Fruit fly (Drosophila melanogaster) whole organism, wandering third instar larva: ENCODE measurements around the gene CG33252.

Source experiments
- Abd-B ChIP-seq: fragments of >200 bp; optimal IDR thresholded peaks from 2 replicates; lab custom pipeline; 2017; ENCODE audit warnings: missing biosample characterization, missing genetic modification characterization
- CG32264 ChIP-seq: fragments of 200-800 bp; sonication (Bioruptor generic); optimal IDR thresholded peaks from 2 replicates; lab custom pipeline; 2016; ENCODE audit warnings: missing biosample characterization, missing genetic modification characterization
- CG9705 ChIP-seq: fragments of 200-800 bp; sonication (Bioruptor generic); optimal IDR thresholded peaks from 2 replicates; lab custom pipeline; 2018; ENCODE audit warnings: missing biosample characterization, mild to moderate bottlenecking, missing genetic modification characterization
- CrebA ChIP-seq: fragments of 200-800 bp; sonication (Bioruptor generic); optimal IDR thresholded peaks from 2 replicates; lab custom pipeline; 2016; ENCODE audit warnings: missing biosample characterization, mild to moderate bottlenecking, missing genetic modification characterization, borderline replicate concordance
- Dfd ChIP-seq: fragments of >200 bp; optimal IDR thresholded peaks from 2 replicates; lab custom pipeline; 2017; ENCODE audit warnings: missing biosample characterization, missing genetic modification characterization
- Dif ChIP-seq: fragments of 200-275, 200-300 bp; sonication (Bioruptor generic); optimal IDR thresholded peaks from 2 replicates; lab custom pipeline; 2018; ENCODE audit warnings: missing biosample characterization, missing genetic modification characterization; ENCODE audit not compliant: partially characterized antibody
- GATAd ChIP-seq: sonication (Bioruptor generic); optimal IDR thresholded peaks from 2 replicates; lab custom pipeline; 2016; ENCODE audit warnings: missing biosample characterization, missing genetic modification characterization
- HLH106 ChIP-seq: fragments of 200-800 bp; optimal IDR thresholded peaks from 3 replicates; lab custom pipeline; 2019; ENCODE audit warnings: missing biosample characterization, mild to moderate bottlenecking, missing genetic modification characterization, moderate library complexity
- Hnf4 ChIP-seq: fragments of 200-800 bp; sonication (Bioruptor generic); optimal IDR thresholded peaks from 2 replicates; lab custom pipeline; 2016; ENCODE audit warnings: missing biosample characterization, mild to moderate bottlenecking, missing genetic modification characterization
- Hr78 ChIP-seq: fragments of >200 bp; optimal IDR thresholded peaks from 2 replicates; lab custom pipeline; 2017; ENCODE audit warnings: missing biosample characterization, missing genetic modification characterization
- Hr83 ChIP-seq: fragments of 200-300 bp; sonication (Bioruptor generic); optimal IDR thresholded peaks from 2 replicates; lab custom pipeline; 2016; ENCODE audit warnings: missing biosample characterization, mild to moderate bottlenecking, missing genetic modification characterization, moderate library complexity; ENCODE audit not compliant: poor library complexity, severe bottlenecking
- Jra ChIP-seq: sonication (Bioruptor generic); optimal IDR thresholded peaks from 2 replicates; lab custom pipeline; 2016; ENCODE audit warnings: missing biosample characterization, missing genetic modification characterization
- Mio ChIP-seq: sonication (Bioruptor generic); optimal IDR thresholded peaks from 2 replicates; lab custom pipeline; 2016; ENCODE audit warnings: missing biosample characterization, missing genetic modification characterization
- Myc ChIP-seq: fragments of >200 bp; optimal IDR thresholded peaks from 2 replicates; lab custom pipeline; 2017
- N ChIP-seq: fragments of >200 bp; optimal IDR thresholded peaks from 2 replicates; lab custom pipeline; 2018; ENCODE audit warnings: missing biosample characterization, missing external identifiers, missing genetic modification characterization
- OdsH ChIP-seq: fragments of 200-800 bp; sonication (Bioruptor generic); optimal IDR thresholded peaks from 2 replicates; lab custom pipeline; 2016; ENCODE audit warnings: missing biosample characterization, mild to moderate bottlenecking, missing genetic modification characterization
- Rel ChIP-seq, 2 experiments: fragments of 200-800 bp; sonication (Bioruptor generic) in 1 of 2; optimal IDR thresholded peaks; 2 replicates in 1 of 2; 3 replicates in 1 of 2; lab custom pipeline; 2016 to 2019; ENCODE audit warnings: mild to moderate bottlenecking in 2 of 2, missing biosample characterization in 2 of 2, missing genetic modification characterization in 2 of 2, moderate library complexity in 1 of 2
- Sp1 ChIP-seq: fragments of 200-800 bp; sonication (Bioruptor generic); optimal IDR thresholded peaks from 3 replicates; lab custom pipeline; 2019; ENCODE audit warnings: missing biosample characterization, mild to moderate bottlenecking, missing genetic modification characterization, moderate library complexity
- Vsx2 ChIP-seq: fragments of 200-300, 225-300 bp; sonication (Bioruptor generic); optimal IDR thresholded peaks from 2 replicates; lab custom pipeline; 2018; ENCODE audit warnings: missing biosample characterization, missing genetic modification characterization; ENCODE audit not compliant: partially characterized antibody
- br ChIP-seq: fragments of 200-800 bp; sonication (Bioruptor generic); optimal IDR thresholded peaks from 2 replicates; lab custom pipeline; 2016; ENCODE audit warnings: missing biosample characterization, missing genetic modification characterization
- brk ChIP-seq: fragments of 200-800 bp; sonication (Bioruptor generic); optimal IDR thresholded peaks from 2 replicates; lab custom pipeline; 2016; ENCODE audit warnings: missing biosample characterization, mild to moderate bottlenecking, missing genetic modification characterization
- dl ChIP-seq, 2 experiments: fragments of 175-275, 200-275 bp in 1 of 2; fragments of 200-275 bp in 1 of 2; sonication (Bioruptor generic); optimal IDR thresholded peaks; lab custom pipeline; 2018; ENCODE audit warnings: mild to moderate bottlenecking in 2 of 2, missing biosample characterization in 2 of 2, missing genetic modification characterization in 2 of 2, moderate library complexity in 2 of 2; ENCODE audit not compliant: partially characterized antibody in 2 of 2, insufficient read depth in 1 of 2
- dmrt93B ChIP-seq: fragments of 200-800 bp; sonication (Bioruptor generic); optimal IDR thresholded peaks from 2 replicates; lab custom pipeline; 2018; ENCODE audit warnings: missing biosample characterization, mild to moderate bottlenecking, missing genetic modification characterization
- dsf ChIP-seq: sonication (Bioruptor generic); optimal IDR thresholded peaks from 2 replicates; lab custom pipeline; 2016; ENCODE audit warnings: missing biosample characterization, missing genetic modification characterization, borderline replicate concordance
- ey ChIP-seq: fragments of 200-800 bp; sonication (Bioruptor generic); optimal IDR thresholded peaks from 2 replicates; lab custom pipeline; 2016; ENCODE audit warnings: missing biosample characterization, missing genetic modification characterization
- foxo ChIP-seq, 2 experiments: fragments of 200-800 bp; sonication (Bioruptor generic); optimal IDR thresholded peaks; 2 replicates in 1 of 2; 3 replicates in 1 of 2; lab custom pipeline; 2016 to 2017; ENCODE audit warnings: missing biosample characterization in 2 of 2, missing genetic modification characterization in 2 of 2
- fru ChIP-seq: fragments of 200-800 bp; sonication (Bioruptor generic); optimal IDR thresholded peaks from 3 replicates; lab custom pipeline; 2016; ENCODE audit warnings: missing biosample characterization, mild to moderate bottlenecking, missing genetic modification characterization
- h ChIP-seq: fragments of 200-800 bp; sonication (Bioruptor generic); optimal IDR thresholded peaks from 3 replicates; lab custom pipeline; 2016; ENCODE audit warnings: missing biosample characterization, mild to moderate bottlenecking, missing genetic modification characterization
- jim ChIP-seq: fragments of 175-275, 200-325 bp; sonication (Bioruptor generic); optimal IDR thresholded peaks from 2 replicates; lab custom pipeline; 2016; ENCODE audit warnings: missing biosample characterization, mild to moderate bottlenecking, missing genetic modification characterization
- lola ChIP-seq: fragments of >200 bp; optimal IDR thresholded peaks from 2 replicates; lab custom pipeline; 2017; ENCODE audit warnings: missing biosample characterization, missing genetic modification characterization
- pan ChIP-seq: fragments of >200 bp; optimal IDR thresholded peaks from 2 replicates; lab custom pipeline; 2017
- psq ChIP-seq: fragments of 200-800 bp; sonication (Bioruptor generic); optimal IDR thresholded peaks from 3 replicates; lab custom pipeline; 2017; ENCODE audit warnings: missing biosample characterization, mild to moderate bottlenecking, missing genetic modification characterization, moderate library complexity
- sage ChIP-seq: fragments of 200-800 bp; sonication (Bioruptor generic); optimal IDR thresholded peaks from 2 replicates; lab custom pipeline; 2016; ENCODE audit warnings: missing biosample characterization, mild to moderate bottlenecking, missing genetic modification characterization
- sv ChIP-seq: fragments of 200-800 bp; sonication (Bioruptor generic); optimal IDR thresholded peaks from 3 replicates; lab custom pipeline; 2016; ENCODE audit warnings: missing biosample characterization, missing genetic modification characterization
- tai ChIP-seq: sonication (Bioruptor generic); optimal IDR thresholded peaks from 2 replicates; lab custom pipeline; 2016; ENCODE audit warnings: missing biosample characterization, missing genetic modification characterization
- woc ChIP-seq: sonication (Bioruptor generic); optimal IDR thresholded peaks from 2 replicates; lab custom pipeline; 2016; ENCODE audit warnings: missing biosample characterization, mild to moderate bottlenecking, missing genetic modification characterization

The CG33252 gene

dm6 chrX:16881015-16881414 is 16.0 kb downstream of the CG33252 start, which contains the start of gene CG4872:
Gene CG4872, plus strand, starts transcription at chrX:16881347.
- TF ChIP-seq br (GFP tag; lab: Kevin White, UChicago) (no peak), OdsH (GFP tag; lab: Kevin White, UChicago) (peak; percentile 19), Rel (GFP tag; optimal IDR thresholded peaks at IDR 0.05; lab: Kevin White, UChicago) (no peak), Rel (tag; optimal IDR thresholded peaks at IDR 0.05; lab: Kevin White, UChicago) (no peak), Myc (lab: Kevin White, UChicago) (peak; percentile 23), HLH106 (peak; percentile 42)
- TF ChIP-seq, all 38 proteins: peak for 3

dm6 chrX:16880013-16880412 is 17.0 kb downstream of the CG33252 start:
- TF ChIP-seq dmrt93B (GFP tag; lab: Kevin White, UChicago) (no peak), Rel (GFP tag; optimal IDR thresholded peaks at IDR 0.05; lab: Kevin White, UChicago) (no peak), Rel (tag; optimal IDR thresholded peaks at IDR 0.05; lab: Kevin White, UChicago) (no peak), Abd-B (GFP tag; lab: Kevin White, UChicago) (no peak), pan (no peak), ey (GFP tag; lab: Kevin White, UChicago) (no peak), tai (GFP tag; lab: Kevin White, UChicago) (no peak), Hr83 (GFP tag; lab: Kevin White, UChicago) (no peak), OdsH (GFP tag; lab: Kevin White, UChicago) (no peak), brk (no peak), Hr78 (no peak), dl (GFP tag; optimal IDR thresholded peaks at IDR 0.05; lab: Kevin White, UChicago; ENCODE audit: insufficient read depth in 1 of 2, partially characterized antibody in 2 of 2) (no peak), br (GFP tag; lab: Kevin White, UChicago) (no peak), dsf (no peak), woc (GFP tag; lab: Kevin White, UChicago) (no peak), lola (GFP tag; lab: Kevin White, UChicago) (no peak), foxo (GFP tag; optimal IDR thresholded peaks at IDR 0.05; lab: Kevin White, UChicago) (no peak), Vsx2 (GFP tag; lab: Kevin White, UChicago) (no peak), Sp1 (GFP tag; lab: Kevin White, UChicago) (no peak), CG32264 (GFP tag; lab: Kevin White, UChicago) (no peak)

dm6 chrX:16876425-16876824 is 20.6 kb downstream of the CG33252 start, which contains the start of gene CG13003:
Gene CG13003, minus strand, starts transcription at chrX:16876544.
- no peak for TF ChIP-seq tai (GFP tag; lab: Kevin White, UChicago)
- TF ChIP-seq Rel (GFP tag; optimal IDR thresholded peaks at IDR 0.05; lab: Kevin White, UChicago) = no peak
- peak; percentile 87 for TF ChIP-seq Rel (tag; optimal IDR thresholded peaks at IDR 0.05; lab: Kevin White, UChicago)

DNA sequence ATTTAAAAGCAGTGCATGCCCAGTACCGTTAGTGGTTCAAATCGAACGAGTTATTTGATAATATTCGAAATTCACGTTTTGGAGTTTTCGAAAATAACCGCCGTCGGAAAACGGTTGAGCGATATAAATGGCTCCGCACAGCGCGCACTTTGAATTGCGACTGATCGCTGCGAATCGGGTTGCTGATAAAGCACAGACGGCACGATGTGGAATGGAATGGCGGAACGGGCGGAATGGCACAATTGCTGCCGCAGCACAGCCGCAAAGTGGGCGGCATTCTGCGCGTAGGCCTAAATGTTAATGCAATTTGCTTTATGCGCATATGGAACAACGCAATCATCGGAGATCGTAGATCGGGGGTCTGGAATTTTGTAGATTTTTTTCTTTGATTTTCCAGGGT is 22.3 kb downstream of the CG33252 start:
- TF ChIP-seq sage (no peak), HLH106 (no peak), CG32264 (GFP tag; lab: Kevin White, UChicago) (no peak), h (GFP tag; lab: Kevin White, UChicago) (no peak), dmrt93B (GFP tag; lab: Kevin White, UChicago) (no peak), Sp1 (GFP tag; lab: Kevin White, UChicago) (no peak), Hnf4 (GFP tag; lab: Kevin White, UChicago) (no peak), Dif (GFP tag; lab: Kevin White, UChicago) (no peak), psq (GFP tag; lab: Kevin White, UChicago) (no peak), CG9705 (GFP tag; lab: Kevin White, UChicago) (no peak), OdsH (GFP tag; lab: Kevin White, UChicago) (no peak), fru (GFP tag; lab: Kevin White, UChicago) (no peak), lola (GFP tag; lab: Kevin White, UChicago) (no peak), foxo (GFP tag; optimal IDR thresholded peaks at IDR 0.05; lab: Kevin White, UChicago) (no peak)

dm6 chrX:16873053-16873452 is 23.9 kb downstream of the CG33252 start:
- TF ChIP-seq jim (GFP tag; lab: Kevin White, UChicago) (no peak), sv (GFP tag; lab: Kevin White, UChicago) (no peak), h (GFP tag; lab: Kevin White, UChicago) (no peak), HLH106 (peak; percentile 23), br (GFP tag; lab: Kevin White, UChicago) (no peak), N (GFP tag; lab: Kevin White, UChicago) (no peak), Rel (GFP tag; optimal IDR thresholded peaks at IDR 0.05; lab: Kevin White, UChicago) (no peak), Rel (tag; optimal IDR thresholded peaks at IDR 0.05; lab: Kevin White, UChicago) (no peak), pan (no peak), GATAd (no peak), CrebA (GFP tag; lab: Kevin White, UChicago) (no peak), dmrt93B (GFP tag; lab: Kevin White, UChicago) (peak; percentile 12), psq (GFP tag; lab: Kevin White, UChicago) (peak; percentile 19), Jra (no peak), woc (GFP tag; lab: Kevin White, UChicago) (no peak), Dfd (GFP tag; lab: Kevin White, UChicago) (no peak), Sp1 (GFP tag; lab: Kevin White, UChicago) (peak; percentile 33), Vsx2 (GFP tag; lab: Kevin White, UChicago) (no peak), CG9705 (GFP tag; lab: Kevin White, UChicago) (no peak), Mio (GFP tag; lab: Kevin White, UChicago) (no peak), sage (no peak), ey (GFP tag; lab: Kevin White, UChicago) (no peak), dl (GFP tag; optimal IDR thresholded peaks at IDR 0.05; lab: Kevin White, UChicago; ENCODE audit: insufficient read depth in 1 of 2, partially characterized antibody in 2 of 2) (no peak), fru (GFP tag; lab: Kevin White, UChicago) (no peak), Hnf4 (GFP tag; lab: Kevin White, UChicago) (no peak), lola (GFP tag; lab: Kevin White, UChicago) (no peak), brk (no peak), dsf (no peak), CG32264 (GFP tag; lab: Kevin White, UChicago) (no peak)
